Fruit fly (Drosophila melanogaster): ENCODE data around the gene CG34301.

The CG34301 gene

dm6 chr3R:8807831-8808517 is 34.7 kb downstream of the CG34301 start:
- no peak for TF ChIP-seq pan (optimal IDR thresholded peaks at IDR 0.05)
- no peak for TF ChIP-seq Dll (optimal IDR thresholded peaks at IDR 0.05)
- TF ChIP-seq EcR (GFP tag; optimal IDR thresholded peaks at IDR 0.05): no peak
- no peak for TF ChIP-seq psq (optimal IDR thresholded peaks at IDR 0.05)
- TF ChIP-seq usp (GFP tag; optimal IDR thresholded peaks at IDR 0.05): no peak
- no peak for TF ChIP-seq CG8478 (optimal IDR thresholded peaks at IDR 0.05)

- TF ChIP-seq EcR (GFP tag; optimal IDR thresholded peaks at IDR 0.05) (no peak), Dll (optimal IDR thresholded peaks at IDR 0.05) (no peak), pan (optimal IDR thresholded peaks at IDR 0.05) (no peak), psq (optimal IDR thresholded peaks at IDR 0.05) (no peak), usp (GFP tag; optimal IDR thresholded peaks at IDR 0.05) (no peak), CG8478 (optimal IDR thresholded peaks at IDR 0.05) (no peak)
Observed at dm6 chr3R:8808518-8808921, 35.3 kb downstream of the CG34301 start.

- TF ChIP-seq Dll (optimal IDR thresholded peaks at IDR 0.05) (no peak), psq (optimal IDR thresholded peaks at IDR 0.05) (no peak), CG8478 (optimal IDR thresholded peaks at IDR 0.05) (no peak), usp (GFP tag; optimal IDR thresholded peaks at IDR 0.05) (no peak), pan (optimal IDR thresholded peaks at IDR 0.05) (no peak)
Observed at dm6 chr3R:8809712-8810111, 36.5 kb downstream of the CG34301 start.

- TF ChIP-seq CG8478 (optimal IDR thresholded peaks at IDR 0.05) (no peak), EcR (GFP tag; optimal IDR thresholded peaks at IDR 0.05) (no peak), usp (GFP tag; optimal IDR thresholded peaks at IDR 0.05) (no peak), Dll (optimal IDR thresholded peaks at IDR 0.05) (no peak), psq (optimal IDR thresholded peaks at IDR 0.05) (no peak), pan (optimal IDR thresholded peaks at IDR 0.05) (no peak)
Observed at dm6 chr3R:8810397-8811184, 37.4 kb downstream of the CG34301 start.

dm6 chr3R:8811323-8811936 is 38.2 kb downstream of the CG34301 start:
- TF ChIP-seq psq (optimal IDR thresholded peaks at IDR 0.05) (no peak), Dll (optimal IDR thresholded peaks at IDR 0.05) (no peak), EcR (GFP tag; optimal IDR thresholded peaks at IDR 0.05) (peak in 1 of 2 experiments; percentile 21), pan (optimal IDR thresholded peaks at IDR 0.05) (peak; percentile 94)

- TF ChIP-seq pan (optimal IDR thresholded peaks at IDR 0.05): no peak
- TF ChIP-seq psq (optimal IDR thresholded peaks at IDR 0.05): no peak
- no peak for TF ChIP-seq usp (GFP tag; optimal IDR thresholded peaks at IDR 0.05)
- TF ChIP-seq Dll (optimal IDR thresholded peaks at IDR 0.05): no peak
- no peak for TF ChIP-seq CG8478 (optimal IDR thresholded peaks at IDR 0.05)
- TF ChIP-seq EcR (GFP tag; optimal IDR thresholded peaks at IDR 0.05): no peak
Observed at dm6 chr3R:8812342-8812966, 39.2 kb downstream of the CG34301 start.

dm6 chr3R:8813164-8813629 is 40.0 kb downstream of the CG34301 start, which contains the start of gene CG9837:
Gene CG9837 (minus strand): TSS chr3R:8813579.
- TF ChIP-seq Dll (optimal IDR thresholded peaks at IDR 0.05): no peak
- no peak for TF ChIP-seq pan (optimal IDR thresholded peaks at IDR 0.05)
- no peak for TF ChIP-seq EcR (GFP tag; optimal IDR thresholded peaks at IDR 0.05)
- TF ChIP-seq psq (optimal IDR thresholded peaks at IDR 0.05): no peak
- no peak for TF ChIP-seq usp (GFP tag; optimal IDR thresholded peaks at IDR 0.05)
- no peak for TF ChIP-seq CG8478 (optimal IDR thresholded peaks at IDR 0.05)

dm6 chr3R:8814029-8814647 is 40.9 kb downstream of the CG34301 start:
- TF ChIP-seq Dll (optimal IDR thresholded peaks at IDR 0.05) (no peak), CG8478 (optimal IDR thresholded peaks at IDR 0.05) (no peak), EcR (GFP tag; optimal IDR thresholded peaks at IDR 0.05) (no peak), pan (optimal IDR thresholded peaks at IDR 0.05) (no peak), psq (optimal IDR thresholded peaks at IDR 0.05) (no peak), usp (GFP tag; optimal IDR thresholded peaks at IDR 0.05) (no peak)

- TF ChIP-seq psq (optimal IDR thresholded peaks at IDR 0.05) (no peak), Dll (optimal IDR thresholded peaks at IDR 0.05) (no peak), usp (GFP tag; optimal IDR thresholded peaks at IDR 0.05) (no peak), EcR (GFP tag; optimal IDR thresholded peaks at IDR 0.05) (no peak), CG8478 (optimal IDR thresholded peaks at IDR 0.05) (no peak), pan (optimal IDR thresholded peaks at IDR 0.05) (no peak)
Observed at dm6 chr3R:8815074-8815473, 41.8 kb downstream of the CG34301 start.

- TF ChIP-seq EcR (GFP tag; optimal IDR thresholded peaks at IDR 0.05) (no peak), psq (optimal IDR thresholded peaks at IDR 0.05) (no peak), pan (optimal IDR thresholded peaks at IDR 0.05) (no peak), CG8478 (optimal IDR thresholded peaks at IDR 0.05) (no peak), usp (GFP tag; optimal IDR thresholded peaks at IDR 0.05) (no peak), Dll (optimal IDR thresholded peaks at IDR 0.05) (no peak)
Observed at dm6 chr3R:8818239-8818638, 45.0 kb downstream of the CG34301 start.

dm6 chr3R:8819551-8820057 is 46.4 kb downstream of the CG34301 start:
- TF ChIP-seq usp (GFP tag; optimal IDR thresholded peaks at IDR 0.05): no peak
- TF ChIP-seq EcR (GFP tag; optimal IDR thresholded peaks at IDR 0.05): no peak
- TF ChIP-seq pan (optimal IDR thresholded peaks at IDR 0.05): no peak
- no peak for TF ChIP-seq psq (optimal IDR thresholded peaks at IDR 0.05)
- no peak for TF ChIP-seq CG8478 (optimal IDR thresholded peaks at IDR 0.05)
- no peak for TF ChIP-seq Dll (optimal IDR thresholded peaks at IDR 0.05)
